Worm (Caenorhabditis elegans) whole organism, late embryonic: ENCODE results near the gene krr-1.

ENCODE experiments used
- F13H6.1 ChIP-seq: sonication (generic microtip); optimal IDR thresholded peaks from 2 replicates; lab custom pipeline; 2016; ENCODE audit warnings: missing genetic modification characterization, missing compliant biosample characterization
- K02D7.2 ChIP-seq: sonication (generic microtip); optimal IDR thresholded peaks from 2 replicates; lab custom pipeline; 2017; ENCODE audit warnings: mild to moderate bottlenecking, missing genetic modification characterization, missing compliant biosample characterization
- K09A11.1 ChIP-seq: sonication (generic microtip); optimal IDR thresholded peaks from 2 replicates; lab custom pipeline; 2017; ENCODE audit warnings: antibody characterized with exemption, mild to moderate bottlenecking, missing genetic modification characterization, missing compliant biosample characterization; ENCODE audit not compliant: insufficient read depth
- ceh-14 ChIP-seq: sonication (generic microtip); optimal IDR thresholded peaks from 2 replicates; lab custom pipeline; 2016; ENCODE audit warnings: missing genotype, missing genetic modification characterization, missing compliant biosample characterization
- ceh-18 ChIP-seq: sonication (generic microtip); optimal IDR thresholded peaks from 2 replicates; lab custom pipeline; 2016; ENCODE audit warnings: missing genetic modification characterization, missing compliant biosample characterization
- ceh-19 ChIP-seq: fragments of 200-800 bp; sonication (Bioruptor generic); optimal IDR thresholded peaks from 2 replicates; lab custom pipeline; 2018; ENCODE audit warnings: mild to moderate bottlenecking, missing genetic modification characterization, missing compliant biosample characterization
- ceh-2 ChIP-seq: sonication (generic microtip); optimal IDR thresholded peaks from 2 replicates; lab custom pipeline; 2016; ENCODE audit warnings: missing genotype, missing genetic modification characterization, missing compliant biosample characterization
- ceh-24 ChIP-seq: sonication (generic microtip); optimal IDR thresholded peaks from 2 replicates; lab custom pipeline; 2016; ENCODE audit warnings: mild to moderate bottlenecking, missing genetic modification characterization, missing compliant biosample characterization
- ceh-6 ChIP-seq: fragments of 200-800 bp; sonication (Bioruptor generic); optimal IDR thresholded peaks from 2 replicates; lab custom pipeline; 2018; ENCODE audit warnings: mild to moderate bottlenecking, missing genetic modification characterization, missing compliant biosample characterization
- dmd-4 ChIP-seq: sonication (generic microtip); optimal IDR thresholded peaks from 2 replicates; lab custom pipeline; 2016; ENCODE audit warnings: borderline replicate concordance, missing genetic modification characterization, missing compliant biosample characterization
- dve-1 ChIP-seq: sonication (generic microtip); optimal IDR thresholded peaks from 2 replicates; lab custom pipeline; 2017; ENCODE audit warnings: antibody characterized with exemption, mild to moderate bottlenecking, missing genetic modification characterization, missing compliant biosample characterization
- elt-2 ChIP-seq: sonication (generic microtip); optimal IDR thresholded peaks from 2 replicates; lab custom pipeline; 2016; ENCODE audit warnings: missing genetic modification reagents, missing genetic modification characterization, missing compliant biosample characterization
- ets-4 ChIP-seq: sonication (generic microtip); optimal IDR thresholded peaks from 2 replicates; lab custom pipeline; 2016; ENCODE audit warnings: missing genetic modification characterization, missing compliant biosample characterization
- eyg-1 ChIP-seq: sonication (generic microtip); optimal IDR thresholded peaks from 2 replicates; lab custom pipeline; 2016; ENCODE audit warnings: missing genotype, missing genetic modification characterization, missing compliant biosample characterization
- fkh-10 ChIP-seq: fragments of 150-350 bp; optimal IDR thresholded peaks from 2 replicates; lab custom pipeline; 2014; ENCODE audit warnings: missing biosample characterization, missing genetic modification reagents, missing genetic modification characterization
- fkh-6 ChIP-seq: sonication (generic microtip); optimal IDR thresholded peaks from 2 replicates; lab custom pipeline; 2016; ENCODE audit warnings: missing genetic modification characterization, missing compliant biosample characterization
- gmeb-2 ChIP-seq: sonication (generic microtip); optimal IDR thresholded peaks from 2 replicates; lab custom pipeline; 2016; ENCODE audit warnings: missing genetic modification characterization, inconsistent platforms, missing compliant biosample characterization
- hlh-13 ChIP-seq: fragments of 200-800 bp; sonication (Bioruptor generic); optimal IDR thresholded peaks from 2 replicates; lab custom pipeline; 2018; ENCODE audit warnings: mild to moderate bottlenecking, missing genetic modification characterization, missing compliant biosample characterization
- hlh-30 ChIP-seq: sonication (generic microtip); optimal IDR thresholded peaks from 2 replicates; lab custom pipeline; 2017; ENCODE audit warnings: antibody characterized with exemption, missing genetic modification characterization, missing compliant biosample characterization; ENCODE audit not compliant: insufficient read depth
- hlh-6 ChIP-seq: sonication (generic microtip); optimal IDR thresholded peaks from 2 replicates; lab custom pipeline; 2016; ENCODE audit warnings: missing genotype, missing genetic modification characterization, missing compliant biosample characterization
- hlh-8 ChIP-seq: sonication (generic microtip); optimal IDR thresholded peaks from 2 replicates; lab custom pipeline; 2016; ENCODE audit warnings: missing genotype, missing genetic modification characterization, missing compliant biosample characterization
- lim-6 ChIP-seq: sonication (generic microtip); optimal IDR thresholded peaks from 2 replicates; lab custom pipeline; 2016; ENCODE audit warnings: missing genetic modification characterization, missing compliant biosample characterization
- nfya-1 ChIP-seq: sonication (generic microtip); optimal IDR thresholded peaks from 2 replicates; lab custom pipeline; 2017; ENCODE audit warnings: missing genetic modification characterization, mild to moderate bottlenecking, missing compliant biosample characterization, antibody characterized with exemption, moderate library complexity
- nhr-11 ChIP-seq: fragments of 150-350 bp; optimal IDR thresholded peaks from 2 replicates; lab custom pipeline; 2014; ENCODE audit warnings: missing biosample characterization, missing genetic modification characterization
- nhr-232 ChIP-seq: sonication (generic microtip); optimal IDR thresholded peaks from 2 replicates; lab custom pipeline; 2016; ENCODE audit warnings: missing genetic modification characterization, missing compliant biosample characterization
- odd-2 ChIP-seq: sonication (generic microtip); optimal IDR thresholded peaks from 2 replicates; lab custom pipeline; 2017; ENCODE audit warnings: antibody characterized with exemption, mild to moderate bottlenecking, missing genetic modification characterization, missing compliant biosample characterization
- pax-1 ChIP-seq: fragments of 150-350 bp; optimal IDR thresholded peaks from 2 replicates; lab custom pipeline; 2014; ENCODE audit warnings: missing biosample characterization, missing genetic modification characterization
- pha-2 ChIP-seq: sonication (generic microtip); optimal IDR thresholded peaks from 2 replicates; lab custom pipeline; 2017; ENCODE audit warnings: mild to moderate bottlenecking, missing genetic modification characterization, missing compliant biosample characterization
- pha-4 ChIP-seq: fragments of 150-350 bp; optimal IDR thresholded peaks from 2 replicates; lab custom pipeline; 2018; ENCODE audit warnings: missing biosample characterization, missing genetic modification reagents, missing genetic modification characterization
- pqm-1 ChIP-seq: sonication (generic microtip); optimal IDR thresholded peaks from 2 replicates; lab custom pipeline; 2016; ENCODE audit warnings: missing genetic modification characterization, missing compliant biosample characterization
- pros-1 ChIP-seq: fragments of 150-350 bp; optimal IDR thresholded peaks from 2 replicates; lab custom pipeline; 2014; ENCODE audit warnings: missing biosample characterization, missing genetic modification reagents, missing genetic modification characterization
- ref-2 ChIP-seq: sonication (generic microtip); optimal IDR thresholded peaks from 2 replicates; lab custom pipeline; 2016; ENCODE audit warnings: missing genetic modification characterization, missing compliant biosample characterization
- rnt-1 ChIP-seq: sonication (generic microtip); optimal IDR thresholded peaks from 2 replicates; lab custom pipeline; 2016; ENCODE audit warnings: missing genetic modification characterization, missing compliant biosample characterization
- sox-2 ChIP-seq: fragments of 200-800 bp; sonication (Bioruptor generic); IDR thresholded peaks from 2 replicates; pipeline ENCODE4 v1.3.6; 2022; ENCODE audit warnings: missing genetic modification reagents, missing genetic modification characterization, missing compliant biosample characterization
- tbx-2 ChIP-seq: sonication (generic microtip); optimal IDR thresholded peaks from 2 replicates; lab custom pipeline; 2016; ENCODE audit warnings: missing genetic modification characterization, missing compliant biosample characterization
- tbx-7 ChIP-seq: sonication (generic microtip); optimal IDR thresholded peaks from 2 replicates; lab custom pipeline; 2016; ENCODE audit warnings: missing genotype, missing genetic modification characterization, missing compliant biosample characterization
- ttx-3 ChIP-seq: sonication (generic microtip); optimal IDR thresholded peaks from 2 replicates; lab custom pipeline; 2016; ENCODE audit warnings: missing genetic modification reagents, missing genetic modification characterization, missing compliant biosample characterization
- unc-3 ChIP-seq, 2 experiments: fragments of 200-800 bp in 1 of 2; sonication (Bioruptor generic) in 1 of 2; sonication (generic microtip) in 1 of 2; conservative IDR thresholded peaks in 1 of 2; optimal IDR thresholded peaks in 1 of 2; 2 replicates each; pipeline versions ENCODE4 v1.3.6 to Lab custom; 2016 to 2022; ENCODE audit warnings: missing compliant biosample characterization in 2 of 2, missing genetic modification characterization in 2 of 2, missing genetic modification reagents in 1 of 2
- unc-42 ChIP-seq: sonication (generic microtip); optimal IDR thresholded peaks from 2 replicates; lab custom pipeline; 2016; ENCODE audit warnings: missing genotype, missing genetic modification characterization, missing compliant biosample characterization
- unc-55 ChIP-seq: sonication (generic microtip); optimal IDR thresholded peaks from 2 replicates; lab custom pipeline; 2017; ENCODE audit warnings: missing biosample characterization, missing genetic modification reagents, missing genetic modification characterization
- unc-86 ChIP-seq: sonication (generic microtip); optimal IDR thresholded peaks from 2 replicates; lab custom pipeline; 2016; ENCODE audit warnings: missing genetic modification characterization, missing compliant biosample characterization
- zip-5 ChIP-seq: sonication (generic microtip); optimal IDR thresholded peaks from 2 replicates; lab custom pipeline; 2016; ENCODE audit warnings: missing genetic modification characterization, missing compliant biosample characterization
- ztf-16 ChIP-seq: sonication (generic microtip); optimal IDR thresholded peaks from 2 replicates; lab custom pipeline; 2017; ENCODE audit warnings: missing genetic modification characterization, missing compliant biosample characterization

Gene krr-1

DNA sequence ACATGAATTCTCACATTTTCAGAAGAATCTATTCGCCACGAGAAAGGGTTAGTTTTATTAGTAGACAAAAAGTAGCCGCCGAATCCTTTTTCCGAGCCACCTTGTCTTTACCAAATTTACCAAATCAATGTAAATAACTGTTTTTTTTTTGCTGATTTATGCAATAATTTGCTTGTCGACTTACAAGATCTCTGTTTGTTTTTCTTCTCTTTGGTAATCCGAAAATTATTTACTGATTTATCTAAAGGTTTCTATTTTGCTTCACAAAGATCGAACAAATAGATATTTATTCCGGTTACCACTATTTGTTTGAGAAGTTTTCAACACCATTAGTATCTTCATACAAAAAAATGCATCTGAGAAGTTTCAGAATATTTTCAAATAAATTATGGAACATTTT, 35.0 kb downstream of the krr-1 start, which contains the start of gene C13A2.7:
Gene C13A2.7, plus strand, starts transcription at position 301 of the 400 bp plus-strand sequence.
- no peak for TF ChIP-seq nhr-232 (tag; lab: Kevin White, UChicago)
- no peak for TF ChIP-seq K09A11.1 (tag; lab: Kevin White, UChicago)
- TF ChIP-seq, all 69 proteins: peak for 0

DNA sequence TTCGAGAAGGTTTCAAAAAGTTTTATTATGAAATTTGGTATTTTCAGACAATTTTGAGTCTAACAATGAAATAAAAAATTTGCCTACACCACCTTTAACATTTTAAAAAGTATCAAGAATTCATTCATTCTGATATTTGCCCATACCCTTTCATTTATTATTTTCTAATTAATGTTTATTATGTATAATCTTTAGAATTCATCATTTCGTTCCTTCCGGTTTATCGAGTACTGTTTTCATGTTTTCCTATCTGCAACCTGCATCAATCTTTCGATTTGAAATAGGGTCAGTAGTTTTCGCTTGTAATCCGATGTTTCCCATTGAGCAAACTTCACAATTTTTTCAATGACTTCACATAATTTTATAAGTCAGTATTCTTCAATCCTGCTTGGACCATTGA, 38.4 kb downstream of the krr-1 start, which contains the start of gene C13A2.6:
Gene C13A2.6, plus strand, starts transcription at position 301 of the 400 bp plus-strand sequence.
- TF ChIP-seq pax-1 (tag; lab: Kevin White, UChicago) (no peak), ttx-3 (no peak), hlh-13 (GFP tag; lab: Kevin White, UChicago) (no peak), lim-6 (tag; lab: Kevin White, UChicago) (no peak), rnt-1 (tag; lab: Kevin White, UChicago) (no peak), fkh-10 (no peak), pqm-1 (no peak), F13H6.1 (no peak), unc-42 (tag; lab: Kevin White, UChicago) (no peak), nhr-11 (tag; lab: Kevin White, UChicago) (no peak)
- TF ChIP-seq, all 69 proteins: peak for 0

DNA sequence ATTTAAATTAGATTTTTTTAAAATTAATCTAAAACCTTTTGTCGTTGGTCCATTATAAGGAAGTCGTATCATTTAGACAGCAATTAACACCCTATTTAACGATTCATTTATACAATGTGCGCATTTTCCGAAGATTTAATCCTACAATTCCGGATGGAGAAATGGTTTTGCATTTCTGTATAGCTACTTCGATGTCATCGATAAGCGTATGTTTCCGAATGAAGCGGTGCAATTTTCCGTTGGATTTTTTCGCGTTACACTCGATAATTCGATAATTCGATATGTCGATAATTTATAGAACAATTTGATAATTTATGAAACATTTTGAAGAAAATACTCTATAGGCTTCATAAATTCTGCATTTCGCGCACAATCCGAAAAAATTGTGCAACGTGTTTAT, 44.0 kb downstream of the krr-1 start, which contains the start of gene C13A2.10:
Gene C13A2.10, minus strand, starts transcription at position 101 of the 400 bp plus-strand sequence.
- TF ChIP-seq odd-2 (tag; lab: Kevin White, UChicago) (no peak), eyg-1 (tag; lab: Kevin White, UChicago) (no peak), hlh-30 (tag; lab: Kevin White, UChicago) (no peak), ttx-3 (no peak), rnt-1 (tag; lab: Kevin White, UChicago) (no peak), dmd-4 (tag; lab: Kevin White, UChicago) (no peak), ztf-16 (tag; lab: Kevin White, UChicago) (no peak), fkh-10 (no peak), sox-2 (no peak), tbx-7 (tag; lab: Kevin White, UChicago) (no peak), hlh-8 (tag; lab: Kevin White, UChicago) (no peak), unc-3 (GFP tag; conservative IDR thresholded peaks at IDR 0.05; lab: Robert Waterston, UW) (no peak), unc-3 (tag; optimal IDR thresholded peaks at IDR 0.05; lab: Kevin White, UChicago) (no peak), F13H6.1 (no peak), ref-2 (tag; lab: Kevin White, UChicago) (no peak)

DNA sequence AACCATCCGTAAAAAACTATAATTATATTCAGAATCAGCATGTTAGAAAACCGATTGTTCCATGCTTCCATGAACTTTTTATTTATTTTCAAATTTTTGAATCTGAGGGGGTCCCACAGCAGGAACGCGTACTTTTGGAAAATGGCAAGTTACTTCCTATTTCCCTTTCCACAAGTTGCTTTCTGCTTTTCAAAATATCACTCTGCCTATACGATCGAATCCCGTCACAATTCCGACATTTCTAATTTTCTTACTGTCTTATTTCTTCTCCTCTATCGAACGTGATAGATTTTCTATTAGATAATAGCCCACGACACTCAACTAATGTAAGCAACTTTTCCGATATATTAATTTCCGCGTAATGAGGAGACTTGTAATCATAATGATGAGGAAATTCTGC, 44.5 kb downstream of the krr-1 start, which contains the start of gene C13A2.5:
Gene C13A2.5, plus strand, starts transcription at position 301 of the 400 bp plus-strand sequence.
- no peak for TF ChIP-seq tbx-7 (tag; lab: Kevin White, UChicago)
- TF ChIP-seq ets-4 (tag; lab: Kevin White, UChicago) = no peak
- TF ChIP-seq gmeb-2 = no peak
- TF ChIP-seq tbx-2 (tag; lab: Kevin White, UChicago) = no peak
- no peak for TF ChIP-seq pax-1 (tag; lab: Kevin White, UChicago)
- no peak for TF ChIP-seq ref-2 (tag; lab: Kevin White, UChicago)
- no peak for TF ChIP-seq K02D7.2 (tag; lab: Kevin White, UChicago)
- TF ChIP-seq hlh-8 (tag; lab: Kevin White, UChicago) = no peak
- no peak for TF ChIP-seq ceh-14
- no peak for TF ChIP-seq nhr-11 (tag; lab: Kevin White, UChicago)
- TF ChIP-seq pros-1 = no peak
- no peak for TF ChIP-seq F13H6.1
- no peak for TF ChIP-seq sox-2
- no peak for TF ChIP-seq ceh-18
- TF ChIP-seq hlh-6 (tag; lab: Kevin White, UChicago) = no peak
- no peak for TF ChIP-seq zip-5
- no peak for TF ChIP-seq fkh-6 (tag; lab: Kevin White, UChicago)
- TF ChIP-seq pha-2 (tag; lab: Kevin White, UChicago) = no peak
- TF ChIP-seq lim-6 (tag; lab: Kevin White, UChicago) = no peak
- TF ChIP-seq ttx-3 = no peak

DNA sequence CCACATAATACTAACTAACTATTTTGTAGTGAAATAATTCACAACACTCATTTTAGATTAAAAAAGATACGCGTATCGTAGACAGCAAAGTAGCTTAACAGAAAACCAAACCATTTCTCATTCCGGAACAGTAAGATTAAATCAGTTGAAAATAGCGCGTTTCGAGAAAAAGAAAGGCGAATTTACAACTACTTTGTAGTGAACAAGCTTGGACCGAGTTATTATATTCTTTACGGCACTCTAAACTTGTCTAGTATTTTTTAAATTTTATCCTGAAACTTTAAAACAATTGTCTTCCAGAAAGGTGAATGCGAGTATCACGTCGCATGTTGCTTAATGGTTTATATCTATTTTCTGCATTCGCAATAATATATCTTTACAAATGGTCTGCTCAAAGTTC, 48.1 kb downstream of the krr-1 start, which contains the start of gene C13A2.4:
Gene C13A2.4, plus strand, starts transcription at position 301 of the 400 bp plus-strand sequence.
- TF ChIP-seq elt-2 (tag; lab: Kevin White, UChicago) (no peak), dve-1 (tag; lab: Kevin White, UChicago) (no peak), ceh-19 (GFP tag; lab: Kevin White, UChicago) (no peak), ceh-6 (GFP tag; lab: Kevin White, UChicago) (no peak), nhr-232 (tag; lab: Kevin White, UChicago) (no peak), unc-42 (tag; lab: Kevin White, UChicago) (no peak), hlh-30 (tag; lab: Kevin White, UChicago) (no peak), dmd-4 (tag; lab: Kevin White, UChicago) (no peak), unc-55 (GFP tag; lab: Kevin White, UChicago) (no peak), unc-3 (GFP tag; conservative IDR thresholded peaks at IDR 0.05; lab: Robert Waterston, UW) (no peak), unc-3 (tag; optimal IDR thresholded peaks at IDR 0.05; lab: Kevin White, UChicago) (no peak), nfya-1 (tag; lab: Kevin White, UChicago) (no peak), pha-4 (tag; lab: Kevin White, UChicago) (no peak), unc-86 (tag; lab: Kevin White, UChicago) (no peak), hlh-13 (GFP tag; lab: Kevin White, UChicago) (no peak), ref-2 (tag; lab: Kevin White, UChicago) (no peak), K02D7.2 (tag; lab: Kevin White, UChicago) (no peak), ceh-2 (tag; lab: Kevin White, UChicago) (no peak), ceh-24 (tag; lab: Kevin White, UChicago) (no peak)
